Fruit fly (Drosophila melanogaster) whole organism, embryonic: ENCODE results near the gene CG15199.

Experiments
- BEAF-32 ChIP-seq: fragments of 200-800 bp; sonication (Bioruptor generic); optimal IDR thresholded peaks from 3 replicates; lab custom pipeline; 2017; ENCODE audit warnings: missing biosample characterization, missing genetic modification characterization, mild to moderate bottlenecking, moderate library complexity, missing genetic modification reagents
- CG10565 ChIP-seq: fragments of 200-800 bp; sonication (Bioruptor generic); optimal IDR thresholded peaks from 3 replicates; lab custom pipeline; 2016; ENCODE audit warnings: missing biosample characterization, mild to moderate bottlenecking, missing genetic modification characterization
- CG11247 ChIP-seq: fragments of 200-800 bp; sonication (Bioruptor generic); IDR thresholded peaks from 2 replicates; pipeline ENCODE4 v1.3.6; 2022; ENCODE audit warnings: missing biosample characterization, missing genetic modification characterization
- CG11398 ChIP-seq: fragments of 200-800 bp; sonication (Bioruptor generic); optimal IDR thresholded peaks from 2 replicates; lab custom pipeline; 2016; ENCODE audit warnings: missing biosample characterization, missing genetic modification characterization
- CG12769 ChIP-seq: fragments of 200-800 bp; sonication (Bioruptor generic); optimal IDR thresholded peaks from 2 replicates; lab custom pipeline; 2019; ENCODE audit warnings: missing biosample characterization, mild to moderate bottlenecking, missing genetic modification characterization, moderate library complexity
- CG13424 ChIP-seq: fragments of 200-800 bp; sonication (Bioruptor generic); optimal IDR thresholded peaks from 2 replicates; lab custom pipeline; 2019; ENCODE audit warnings: missing biosample characterization, mild to moderate bottlenecking, missing genetic modification characterization, moderate library complexity
- CG14710 ChIP-seq: fragments of 200-800 bp; sonication (Bioruptor generic); optimal IDR thresholded peaks from 3 replicates; lab custom pipeline; 2019; ENCODE audit warnings: missing biosample characterization, mild to moderate bottlenecking, missing genetic modification characterization, moderate library complexity
- CG17186 ChIP-seq: fragments of 200-800 bp; sonication (Bioruptor generic); optimal IDR thresholded peaks from 3 replicates; lab custom pipeline; 2017; ENCODE audit warnings: missing biosample characterization, missing genetic modification reagents, missing genetic modification characterization
- CG18764 ChIP-seq: fragments of 200-800 bp; sonication (Bioruptor generic); optimal IDR thresholded peaks from 3 replicates; lab custom pipeline; 2016; ENCODE audit warnings: missing biosample characterization, missing genetic modification characterization
- CG2202 ChIP-seq: fragments of 200-800 bp; sonication (Bioruptor generic); optimal IDR thresholded peaks from 2 replicates; lab custom pipeline; 2018; ENCODE audit warnings: missing biosample characterization, mild to moderate bottlenecking, missing genetic modification characterization
- CG33557 ChIP-seq: fragments of 200-800 bp; sonication (Bioruptor generic); optimal IDR thresholded peaks from 2 replicates; lab custom pipeline; 2019; ENCODE audit warnings: missing biosample characterization, mild to moderate bottlenecking, missing genetic modification characterization, moderate library complexity
- CG34224 ChIP-seq: fragments of 200-800 bp; sonication (Bioruptor generic); IDR thresholded peaks from 3 replicates; pipeline ENCODE4 v1.3.6; 2022; ENCODE audit warnings: missing biosample characterization, missing genetic modification characterization; ENCODE audit not compliant: partially characterized antibody
- CG42726 ChIP-seq: fragments of 200-800 bp; sonication (Bioruptor generic); IDR thresholded peaks from 2 replicates; pipeline ENCODE4 v1.3.6; 2022; ENCODE audit warnings: missing biosample characterization, missing genetic modification characterization; ENCODE audit not compliant: partially characterized antibody
- CG4282 ChIP-seq: fragments of 200-800 bp; sonication (Bioruptor generic); optimal IDR thresholded peaks from 2 replicates; lab custom pipeline; 2016; ENCODE audit warnings: missing biosample characterization, missing genetic modification characterization
- CG6654 ChIP-seq: fragments of 200-800 bp; sonication (Bioruptor generic); optimal IDR thresholded peaks from 2 replicates; lab custom pipeline; 2017; ENCODE audit warnings: missing biosample characterization, mild to moderate bottlenecking, missing genetic modification characterization
- CG6813 ChIP-seq: fragments of 200-800 bp; sonication (Bioruptor generic); optimal IDR thresholded peaks from 2 replicates; lab custom pipeline; 2017; ENCODE audit warnings: missing biosample characterization, missing genetic modification characterization, mild to moderate bottlenecking, moderate library complexity, missing genetic modification reagents
- CG7963 ChIP-seq: fragments of 200-800 bp; sonication (Bioruptor generic); IDR thresholded peaks from 3 replicates; pipeline ENCODE4 v1.3.6; 2022; ENCODE audit warnings: missing biosample characterization, missing genetic modification characterization; ENCODE audit not compliant: partially characterized antibody
- CG8359 ChIP-seq: fragments of 200-800 bp; sonication (Bioruptor generic); optimal IDR thresholded peaks from 2 replicates; lab custom pipeline; 2017; ENCODE audit warnings: missing biosample characterization, mild to moderate bottlenecking, missing genetic modification characterization, borderline replicate concordance
- CG8388 ChIP-seq: fragments of 200-800 bp; sonication (Bioruptor generic); optimal IDR thresholded peaks from 2 replicates; lab custom pipeline; 2019; ENCODE audit warnings: missing biosample characterization, mild to moderate bottlenecking, missing genetic modification characterization, moderate library complexity
- CG8944 ChIP-seq: fragments of 200-800 bp; sonication (Bioruptor generic); optimal IDR thresholded peaks from 3 replicates; lab custom pipeline; 2016; ENCODE audit warnings: missing biosample characterization, missing genetic modification characterization
- CG9215 ChIP-seq: fragments of 200-800 bp; sonication (Bioruptor generic); IDR thresholded peaks from 2 replicates; pipeline ENCODE4 v1.3.6; 2022; ENCODE audit warnings: missing biosample characterization, missing genetic modification characterization
- Camta ChIP-seq: fragments of 200-800 bp; sonication (Bioruptor generic); optimal IDR thresholded peaks from 2 replicates; lab custom pipeline; 2016; ENCODE audit warnings: missing biosample characterization, missing genetic modification characterization
- E2f2 ChIP-seq: fragments of 200-800 bp; sonication (Bioruptor generic); IDR thresholded peaks from 2 replicates; pipeline ENCODE4 v1.3.6; 2022; ENCODE audit warnings: missing biosample characterization, missing genetic modification characterization
- Ets97D ChIP-seq: fragments of 200-800 bp; sonication (Bioruptor generic); optimal IDR thresholded peaks from 3 replicates; lab custom pipeline; 2016; ENCODE audit warnings: missing biosample characterization, missing genetic modification characterization
- HmgD ChIP-seq: fragments of 200-800 bp; sonication (Bioruptor generic); optimal IDR thresholded peaks from 3 replicates; lab custom pipeline; 2016; ENCODE audit warnings: missing biosample characterization, missing genetic modification characterization
- HmgZ ChIP-seq: fragments of 200-800 bp; sonication (Bioruptor generic); optimal IDR thresholded peaks from 2 replicates; lab custom pipeline; 2018; ENCODE audit warnings: missing biosample characterization, mild to moderate bottlenecking, missing genetic modification characterization
- Hr78 ChIP-seq, 2 experiments: fragments of 200-800 bp in 1 of 2; fragments of >200 bp in 1 of 2; sonication (Bioruptor generic) in 1 of 2; optimal IDR thresholded peaks; 2 replicates each; lab custom pipeline; 2017 to 2019; ENCODE audit warnings: missing biosample characterization in 2 of 2, missing genetic modification characterization in 2 of 2, mild to moderate bottlenecking in 1 of 2, moderate library complexity in 1 of 2
- Oaz ChIP-seq: fragments of 200-800 bp; sonication (Bioruptor generic); IDR thresholded peaks from 2 replicates; pipeline ENCODE4 v1.3.6; 2022; ENCODE audit warnings: missing biosample characterization, missing genetic modification characterization
- Rfx ChIP-seq: fragments of 200-800 bp; sonication (Bioruptor generic); IDR thresholded peaks from 2 replicates; pipeline ENCODE4 v1.3.6; 2022; ENCODE audit warnings: missing biosample characterization, missing genetic modification characterization
- Sox102F ChIP-seq: fragments of 200-800 bp; sonication (Bioruptor generic); optimal IDR thresholded peaks from 2 replicates; lab custom pipeline; 2018; ENCODE audit warnings: missing biosample characterization, mild to moderate bottlenecking, missing genetic modification characterization, moderate library complexity
- Taf1 ChIP-seq: fragments of 200-800 bp; sonication (Bioruptor generic); IDR thresholded peaks from 2 replicates; pipeline ENCODE4 v1.3.6; 2022; ENCODE audit warnings: missing biosample characterization, missing genetic modification characterization
- Xrp1 ChIP-seq: fragments of 200-800 bp; sonication (Bioruptor generic); IDR thresholded peaks from 2 replicates; pipeline ENCODE4 v1.3.6; 2022; ENCODE audit warnings: missing biosample characterization, missing genetic modification characterization
- amos ChIP-seq: fragments of 200-800 bp; sonication (Bioruptor generic); IDR thresholded peaks from 2 replicates; pipeline ENCODE4 v1.3.6; 2022; ENCODE audit warnings: missing biosample characterization, missing genetic modification characterization; ENCODE audit not compliant: partially characterized antibody
- cato ChIP-seq: fragments of 200-800 bp; sonication (Bioruptor generic); optimal IDR thresholded peaks from 2 replicates; lab custom pipeline; 2016; ENCODE audit warnings: missing biosample characterization, missing genetic modification characterization, borderline replicate concordance
- crc ChIP-seq: fragments of 200-800 bp; sonication (Bioruptor generic); optimal IDR thresholded peaks from 2 replicates; lab custom pipeline; 2016; ENCODE audit warnings: missing biosample characterization, missing genetic modification characterization
- cwo ChIP-seq: fragments of 200-800 bp; sonication (Bioruptor generic); optimal IDR thresholded peaks from 3 replicates; lab custom pipeline; 2017; ENCODE audit warnings: missing biosample characterization, missing genetic modification characterization, mild to moderate bottlenecking, moderate library complexity, missing genetic modification reagents
- danr ChIP-seq: fragments of 200-800 bp; sonication (Bioruptor generic); IDR thresholded peaks from 2 replicates; pipeline ENCODE4 v1.3.6; 2022; ENCODE audit warnings: missing biosample characterization, missing genetic modification characterization
- fd64A ChIP-seq: fragments of 200-800 bp; sonication (Bioruptor generic); optimal IDR thresholded peaks from 3 replicates; lab custom pipeline; 2018; ENCODE audit warnings: missing biosample characterization, mild to moderate bottlenecking, missing genetic modification characterization
- gt ChIP-seq: fragments of 200-800 bp; sonication (Bioruptor generic); IDR thresholded peaks from 2 replicates; pipeline ENCODE4 v1.3.6; 2022; ENCODE audit warnings: missing biosample characterization, missing genetic modification characterization
- ind ChIP-seq: fragments of 200-800 bp; sonication (Bioruptor generic); optimal IDR thresholded peaks from 3 replicates; lab custom pipeline; 2016; ENCODE audit warnings: missing biosample characterization, missing genetic modification characterization
- mld ChIP-seq: fragments of 200-800 bp; sonication (Bioruptor generic); IDR thresholded peaks from 3 replicates; pipeline ENCODE4 v1.3.6; 2022; ENCODE audit warnings: missing biosample characterization, missing genetic modification characterization; ENCODE audit not compliant: partially characterized antibody
- odd ChIP-seq: fragments of 200-800 bp; sonication (Bioruptor generic); optimal IDR thresholded peaks from 2 replicates; lab custom pipeline; 2017; ENCODE audit warnings: missing biosample characterization, mild to moderate bottlenecking, missing genetic modification characterization
- repo ChIP-seq: fragments of 200-800 bp; sonication (Bioruptor generic); optimal IDR thresholded peaks from 2 replicates; lab custom pipeline; 2016; ENCODE audit warnings: missing biosample characterization, missing genetic modification characterization
- sens ChIP-seq: fragments of 200-800 bp; sonication (Bioruptor generic); peaks from one replicate; lab custom pipeline; 2016; ENCODE audit warnings: missing biosample characterization, missing genetic modification characterization
- sqz ChIP-seq: fragments of 200-800 bp; sonication (Bioruptor generic); optimal IDR thresholded peaks from 3 replicates; lab custom pipeline; 2018; ENCODE audit warnings: missing biosample characterization, mild to moderate bottlenecking, missing genetic modification characterization
- vfl ChIP-seq: fragments of 200-800 bp; sonication (Bioruptor generic); optimal IDR thresholded peaks from 2 replicates; lab custom pipeline; 2016; ENCODE audit warnings: missing biosample characterization, missing genetic modification characterization
- z ChIP-seq: fragments of 200-800 bp; sonication (Bioruptor generic); IDR thresholded peaks from 3 replicates; pipeline ENCODE4 v1.3.6; 2022; ENCODE audit warnings: missing biosample characterization, missing genetic modification characterization
- zf30C ChIP-seq: fragments of 200-800 bp; sonication (Bioruptor generic); optimal IDR thresholded peaks from 3 replicates; lab custom pipeline; 2018; ENCODE audit warnings: missing biosample characterization, mild to moderate bottlenecking, missing genetic modification characterization

The CG15199 gene

DNA sequence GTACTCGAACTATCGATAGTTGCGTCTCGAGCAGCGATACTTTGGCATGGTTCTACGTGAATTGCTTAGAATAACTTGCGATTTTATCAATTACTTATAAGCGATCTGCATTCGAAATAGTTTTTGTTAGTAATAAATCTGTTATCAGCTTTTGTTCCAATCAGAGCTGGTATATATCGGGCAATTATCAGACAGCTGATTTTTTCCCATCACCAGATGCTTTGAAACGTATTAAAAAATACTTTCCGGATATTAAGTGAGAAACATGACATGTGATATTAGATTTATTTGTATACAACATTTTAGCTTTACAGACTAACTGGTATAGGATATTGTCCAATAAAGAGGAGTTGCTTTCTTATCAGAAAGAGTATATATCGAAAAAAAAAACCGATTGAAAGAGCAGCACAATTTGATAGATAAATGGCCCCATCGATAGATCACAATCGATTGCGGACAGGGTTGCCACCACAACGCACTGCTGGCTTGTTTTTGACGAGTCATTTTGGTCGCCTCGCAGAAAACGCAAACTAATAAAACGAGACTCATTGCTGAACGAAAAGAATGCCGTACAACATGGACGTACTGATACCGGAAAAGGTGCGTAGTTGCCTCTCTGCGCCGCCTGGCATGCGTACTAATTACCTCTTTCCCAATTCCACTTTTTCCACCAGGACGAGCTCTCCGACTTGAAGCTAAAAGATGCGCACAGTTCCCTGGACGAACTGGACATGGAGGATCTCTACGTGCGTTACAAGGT is 16.7 kb downstream of the CG15199 start, which contains the start of gene Rpt3 (continued):
- TF ChIP-seq CG9215 (GFP tag; lab: Robert Waterston, UW) (no peak), CG34224 (GFP tag; lab: Robert Waterston, UW) (peak; percentile 66), z (GFP tag; lab: Robert Waterston, UW) (no peak), Xrp1 (no peak), danr (no peak), fd64A (GFP tag; lab: Kevin White, UChicago) (no peak), cwo (GFP tag; lab: Kevin White, UChicago) (no peak), Oaz (no peak), BEAF-32 (peak; percentile 90), Ets97D (GFP tag; lab: Kevin White, UChicago) (peak; percentile 65), CG8359 (GFP tag; lab: Kevin White, UChicago) (no peak), ind (no peak), E2f2 (0 out of 2 replicates have a peak, but pooled peaks have one; percentile 6), Hr78 (GFP tag; optimal IDR thresholded peaks at IDR 0.05; lab: Kevin White, UChicago) (no peak), vfl (no peak), CG42726 (GFP tag; lab: Robert Waterston, UW) (peak; percentile 55; the same call in 1 of the 2 replicates), HmgD (no peak), gt (GFP tag; lab: Robert Waterston, UW) (no peak), CG12769 (tag; lab: Kevin White, UChicago) (no peak), CG2202 (tag; lab: Kevin White, UChicago) (no peak), CG4282 (GFP tag; lab: Kevin White, UChicago) (no peak), Rfx (peak; percentile 7; the same call in 1 of the 2 replicates), CG14710 (tag; lab: Kevin White, UChicago) (peak; percentile 99), CG6654 (GFP tag; lab: Kevin White, UChicago) (no peak), Camta (GFP tag; lab: Kevin White, UChicago) (no peak), CG8388 (no peak), mld (GFP tag; lab: Robert Waterston, UW) (peak; percentile 9; the same call in 1 of the 3 replicates), sens (peak; percentile 83), CG33557 (GFP tag; lab: Kevin White, UChicago) (no peak), CG11247 (no peak), CG18764 (GFP tag; lab: Kevin White, UChicago) (no peak), CG17186 (GFP tag; lab: Kevin White, UChicago) (peak; percentile 49), CG6813 (GFP tag; lab: Kevin White, UChicago) (no peak), amos (GFP tag; lab: Robert Waterston, UW) (peak; percentile 73), repo (GFP tag; lab: Kevin White, UChicago) (no peak), Sox102F (GFP tag; lab: Kevin White, UChicago) (no peak), sqz (GFP tag; lab: Kevin White, UChicago) (no peak), CG7963 (peak; percentile 56), zf30C (GFP tag; lab: Kevin White, UChicago) (no peak), CG11398 (no peak), CG8944 (GFP tag; lab: Kevin White, UChicago) (no peak), HmgZ (tag; lab: Kevin White, UChicago) (no peak), crc (GFP tag; lab: Kevin White, UChicago) (no peak), odd (no peak), cato (GFP tag; lab: Kevin White, UChicago) (no peak), CG13424 (tag; lab: Kevin White, UChicago) (no peak), CG10565 (GFP tag; lab: Kevin White, UChicago) (no peak), Taf1 (GFP tag; lab: Robert Waterston, UW) (no peak)
